Worm (Caenorhabditis elegans) whole organism, L2 larva: ENCODE measurements around the gene mltn-5.
A peak's percentile ranks its signal among the peaks of the same experiment; 100 is the strongest.

Experiments used
- C34F6.9 ChIP-seq: fragments of 150-350 bp; optimal IDR thresholded peaks from 2 replicates; lab custom pipeline; 2014; ENCODE audit warnings: missing biosample characterization, missing genetic modification characterization
- F13H6.1 ChIP-seq: sonication (generic microtip); optimal IDR thresholded peaks from 2 replicates; lab custom pipeline; 2016; ENCODE audit warnings: missing genetic modification characterization, missing compliant biosample characterization
- R02D3.7 ChIP-seq: fragments of 150-350 bp; optimal IDR thresholded peaks from 2 replicates; lab custom pipeline; 2014; ENCODE audit warnings: missing biosample characterization, missing genetic modification characterization
- ZK546.5 ChIP-seq: sonication (generic microtip); optimal IDR thresholded peaks from 2 replicates; lab custom pipeline; 2017; ENCODE audit warnings: missing biosample characterization, missing genetic modification characterization
- alr-1 ChIP-seq: fragments of 150-350 bp; optimal IDR thresholded peaks from 2 replicates; lab custom pipeline; 2014; ENCODE audit warnings: missing biosample characterization, missing genetic modification characterization
- aly-2 ChIP-seq: fragments of 150-350 bp; optimal IDR thresholded peaks from 2 replicates; lab custom pipeline; 2014; ENCODE audit warnings: missing biosample characterization, missing genetic modification characterization
- blmp-1 ChIP-seq: sonication (generic microtip); optimal IDR thresholded peaks from 2 replicates; lab custom pipeline; 2017; ENCODE audit warnings: missing genetic modification characterization, mild to moderate bottlenecking, missing compliant biosample characterization, antibody characterized with exemption, moderate library complexity; ENCODE audit not compliant: insufficient read depth
- ceh-16 ChIP-seq: fragments of 150-350 bp; optimal IDR thresholded peaks from 2 replicates; lab custom pipeline; 2014; ENCODE audit warnings: missing biosample characterization, missing genetic modification characterization
- ceh-82 ChIP-seq: fragments of 150-350 bp; optimal IDR thresholded peaks from 2 replicates; lab custom pipeline; 2014; ENCODE audit warnings: missing biosample characterization, missing genetic modification characterization
- crh-2 ChIP-seq: sonication (generic microtip); optimal IDR thresholded peaks from 2 replicates; lab custom pipeline; 2017; ENCODE audit warnings: missing biosample characterization, missing genetic modification characterization
- dmd-4 ChIP-seq: sonication (generic microtip); optimal IDR thresholded peaks from 2 replicates; lab custom pipeline; 2017; ENCODE audit warnings: missing biosample characterization, missing genetic modification characterization
- egl-27 ChIP-seq: sonication (generic microtip); optimal IDR thresholded peaks from 3 replicates; lab custom pipeline; 2017; ENCODE audit warnings: missing biosample characterization, missing genetic modification reagents, missing genetic modification characterization
- elt-1 ChIP-seq: fragments of 150-350 bp; optimal IDR thresholded peaks from 2 replicates; lab custom pipeline; 2014; ENCODE audit warnings: missing biosample characterization, missing genetic modification characterization
- fos-1 ChIP-seq: fragments of 150-350 bp; optimal IDR thresholded peaks from 2 replicates; lab custom pipeline; 2014; ENCODE audit warnings: missing biosample characterization, missing genetic modification characterization
- gmeb-1 ChIP-seq: fragments of 150-350 bp; optimal IDR thresholded peaks from 2 replicates; lab custom pipeline; 2014; ENCODE audit warnings: missing biosample characterization, missing genetic modification characterization
- lin-13 ChIP-seq: fragments of 150-350 bp; optimal IDR thresholded peaks from 2 replicates; lab custom pipeline; 2014; ENCODE audit warnings: missing biosample characterization, missing genetic modification reagents, missing genetic modification characterization
- lsy-2 ChIP-seq, 2 experiments: fragments of 150-350 bp in 1 of 2; sonication (generic microtip) in 1 of 2; optimal IDR thresholded peaks; 2 replicates each; lab custom pipeline; 2014 to 2017; ENCODE audit warnings: missing biosample characterization in 2 of 2, missing genetic modification characterization in 2 of 2
- mbf-1 ChIP-seq: sonication (generic microtip); optimal IDR thresholded peaks from 2 replicates; lab custom pipeline; 2017; ENCODE audit warnings: missing biosample characterization, missing genetic modification characterization
- nhr-129 ChIP-seq: fragments of 150-350 bp; optimal IDR thresholded peaks from 2 replicates; lab custom pipeline; 2014; ENCODE audit warnings: missing biosample characterization, missing genetic modification characterization
- nhr-21 ChIP-seq: fragments of 150-350 bp; optimal IDR thresholded peaks from 2 replicates; lab custom pipeline; 2014; ENCODE audit warnings: missing biosample characterization, missing genetic modification characterization
- nhr-237 ChIP-seq: fragments of 150-350 bp; optimal IDR thresholded peaks from 2 replicates; lab custom pipeline; 2014; ENCODE audit warnings: missing biosample characterization, missing genetic modification characterization
- nhr-25 ChIP-seq: fragments of 150-350 bp; sonication (generic microtip); optimal IDR thresholded peaks from 3 replicates; lab custom pipeline; 2014; ENCODE audit warnings: missing biosample characterization, missing genetic modification characterization
- nhr-77 ChIP-seq: fragments of 150-350 bp; optimal IDR thresholded peaks from 2 replicates; lab custom pipeline; 2014; ENCODE audit warnings: missing biosample characterization, missing genetic modification characterization
- peb-1 ChIP-seq: fragments of 150-350 bp; optimal IDR thresholded peaks from 2 replicates; lab custom pipeline; 2014; ENCODE audit warnings: missing biosample characterization, missing genetic modification characterization
- skn-1 ChIP-seq: sonication (generic microtip); optimal IDR thresholded peaks from 2 replicates; lab custom pipeline; 2017; ENCODE audit warnings: missing biosample characterization, missing genetic modification characterization
- sma-9 ChIP-seq, 2 experiments: fragments of 150-350 bp in 1 of 2; sonication (generic microtip) in 1 of 2; optimal IDR thresholded peaks; 2 replicates each; lab custom pipeline; 2014 to 2016; ENCODE audit warnings: missing genetic modification characterization in 2 of 2, mild to moderate bottlenecking in 1 of 2, missing biosample characterization in 1 of 2, missing compliant biosample characterization in 1 of 2, missing genetic modification reagents in 1 of 2, moderate library complexity in 1 of 2
- snpc-4 ChIP-seq: fragments of 150-350 bp; optimal IDR thresholded peaks from 2 replicates; lab custom pipeline; 2014; ENCODE audit warnings: missing biosample characterization, missing genetic modification characterization
- unc-39 ChIP-seq: fragments of 150-350 bp; optimal IDR thresholded peaks from 2 replicates; lab custom pipeline; 2014; ENCODE audit warnings: missing biosample characterization, missing genetic modification characterization
- zag-1 ChIP-seq: fragments of 150-350 bp; optimal IDR thresholded peaks from 2 replicates; lab custom pipeline; 2014; ENCODE audit warnings: missing biosample characterization, missing genetic modification characterization
- ztf-11 ChIP-seq: sonication (generic microtip); optimal IDR thresholded peaks from 2 replicates; lab custom pipeline; 2017; ENCODE audit warnings: missing biosample characterization, missing genetic modification characterization
- ztf-4 ChIP-seq: fragments of 150-350 bp; optimal IDR thresholded peaks from 2 replicates; lab custom pipeline; 2014; ENCODE audit warnings: missing biosample characterization, missing genetic modification characterization

mltn-5 gene

DNA sequence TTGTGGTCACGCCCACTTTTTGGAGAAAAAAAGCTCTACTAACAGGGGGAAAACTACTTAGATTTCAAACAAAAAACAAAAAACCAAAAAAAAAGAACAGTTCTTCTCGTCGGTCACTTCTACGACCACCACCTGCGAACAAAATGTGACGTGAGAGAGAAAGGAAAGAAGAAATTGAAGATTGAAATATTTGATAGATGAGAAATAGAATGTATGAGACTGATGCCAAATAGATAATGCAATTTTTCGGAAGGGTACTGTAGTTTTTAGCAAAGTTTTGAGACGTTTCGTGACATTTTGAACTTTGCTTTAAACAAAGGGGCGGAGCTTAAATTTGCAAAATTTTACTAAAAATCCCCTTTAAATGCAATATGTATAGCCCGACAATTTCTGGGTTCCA, 30.0 kb downstream of the mltn-5 start:
- TF ChIP-seq ceh-82 (tag; lab: Kevin White, UChicago) (no peak), sma-9 (GFP tag; optimal IDR thresholded peaks at IDR 0.05; lab: Kevin White, UChicago) (peak; percentile 3), sma-9 (tag; optimal IDR thresholded peaks at IDR 0.05; lab: Kevin White, UChicago) (no peak), blmp-1 (tag; lab: Kevin White, UChicago) (peak; percentile 1), C34F6.9 (no peak), ztf-4 (tag; lab: Kevin White, UChicago) (no peak), lsy-2 (tag; optimal IDR thresholded peaks at IDR 0.05; lab: Kevin White, UChicago) (peak in 1 of 2 experiments; percentile 57), fos-1 (peak; percentile 55)

DNA sequence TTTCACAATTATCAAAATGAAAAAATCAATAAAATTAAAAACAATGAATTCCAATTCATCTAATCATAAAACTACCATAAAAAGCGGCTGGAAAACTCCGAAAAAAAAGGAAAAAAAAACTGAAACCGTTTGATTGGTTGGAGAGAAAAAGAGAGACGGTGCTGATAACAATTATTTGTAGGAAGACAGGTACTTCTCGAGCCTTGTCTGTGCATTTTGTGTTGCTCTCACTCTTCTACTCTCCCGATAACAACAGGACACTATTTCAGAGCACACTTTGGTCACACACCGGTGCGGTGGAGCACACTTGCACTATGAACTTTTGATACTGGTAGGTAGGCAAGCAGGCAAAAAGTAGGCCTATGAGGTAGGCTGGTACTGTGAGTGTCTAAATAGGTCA, 31.5 kb downstream of the mltn-5 start:
- TF ChIP-seq aly-2 (tag; lab: Kevin White, UChicago) (no peak), peb-1 (tag; lab: Kevin White, UChicago) (no peak), egl-27 (tag; lab: Kevin White, UChicago) (no peak), ztf-11 (tag; lab: Kevin White, UChicago) (no peak), fos-1 (peak; percentile 59), gmeb-1 (tag; lab: Kevin White, UChicago) (peak; percentile 38), crh-2 (tag; lab: Kevin White, UChicago) (peak; percentile 29), F13H6.1 (tag; lab: Kevin White, UChicago) (no peak), sma-9 (GFP tag; optimal IDR thresholded peaks at IDR 0.05; lab: Kevin White, UChicago) (peak; percentile 20), sma-9 (tag; optimal IDR thresholded peaks at IDR 0.05; lab: Kevin White, UChicago) (no peak), nhr-129 (tag; lab: Kevin White, UChicago) (peak; percentile 8), mbf-1 (tag; lab: Kevin White, UChicago) (no peak)

DNA sequence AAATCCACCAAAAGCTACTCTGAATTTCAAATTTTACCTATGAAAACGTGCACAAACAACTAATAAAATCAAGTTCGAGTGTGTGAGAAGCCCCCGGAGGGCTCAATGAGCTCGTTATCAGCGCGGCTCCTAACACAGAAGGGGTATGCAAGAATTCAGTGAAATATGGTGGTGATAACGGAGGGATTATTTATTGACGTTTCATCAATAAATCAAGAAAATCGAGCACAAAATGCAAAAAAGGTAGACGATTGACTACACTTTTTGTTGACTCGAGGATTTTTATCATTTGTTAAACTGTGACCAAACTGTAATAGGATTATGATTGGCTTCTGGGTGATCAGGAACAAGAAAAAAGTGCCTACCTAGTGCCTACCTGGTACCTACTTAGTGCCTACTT, 32.4 kb downstream of the mltn-5 start, which contains the start of gene zip-3:
TSS of gene zip-3 (minus strand) at position 21 of the 400 bp plus-strand sequence.
- TF ChIP-seq gmeb-1 (tag; lab: Kevin White, UChicago) (peak; percentile 3), sma-9 (GFP tag; optimal IDR thresholded peaks at IDR 0.05; lab: Kevin White, UChicago) (peak; percentile 64), sma-9 (tag; optimal IDR thresholded peaks at IDR 0.05; lab: Kevin White, UChicago) (no peak), skn-1 (tag; lab: Kevin White, UChicago) (no peak)

DNA sequence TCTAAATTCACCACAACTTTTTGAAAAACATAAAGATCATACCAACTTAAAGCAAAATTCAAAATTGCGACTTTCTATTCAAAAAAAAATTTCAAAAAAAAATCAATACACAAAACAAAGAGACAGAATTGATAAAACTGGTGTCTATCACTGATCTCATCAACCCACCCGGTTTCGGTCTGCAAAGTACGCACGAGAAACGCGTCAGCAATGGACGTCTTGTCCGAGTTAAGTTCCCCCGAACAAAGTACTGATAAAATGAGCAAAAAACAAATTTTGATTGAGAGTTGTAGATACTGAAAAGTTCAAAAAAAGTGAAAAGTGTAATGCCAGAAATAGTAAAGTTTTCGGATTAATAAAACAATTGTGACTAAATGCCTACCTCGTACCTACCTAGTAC, 33.4 kb downstream of the mltn-5 start:
- TF ChIP-seq nhr-25 (tag; lab: Kevin White, UChicago): no peak
- no peak for TF ChIP-seq ZK546.5 (tag; lab: Kevin White, UChicago)
- TF ChIP-seq alr-1 (tag; lab: Kevin White, UChicago): no peak
- TF ChIP-seq lsy-2 (tag; optimal IDR thresholded peaks at IDR 0.05; lab: Kevin White, UChicago): peak in 1 of 2 experiments; percentile 11
- peak; percentile 10 for TF ChIP-seq sma-9 (GFP tag; optimal IDR thresholded peaks at IDR 0.05; lab: Kevin White, UChicago)
- no peak for TF ChIP-seq sma-9 (tag; optimal IDR thresholded peaks at IDR 0.05; lab: Kevin White, UChicago)

DNA sequence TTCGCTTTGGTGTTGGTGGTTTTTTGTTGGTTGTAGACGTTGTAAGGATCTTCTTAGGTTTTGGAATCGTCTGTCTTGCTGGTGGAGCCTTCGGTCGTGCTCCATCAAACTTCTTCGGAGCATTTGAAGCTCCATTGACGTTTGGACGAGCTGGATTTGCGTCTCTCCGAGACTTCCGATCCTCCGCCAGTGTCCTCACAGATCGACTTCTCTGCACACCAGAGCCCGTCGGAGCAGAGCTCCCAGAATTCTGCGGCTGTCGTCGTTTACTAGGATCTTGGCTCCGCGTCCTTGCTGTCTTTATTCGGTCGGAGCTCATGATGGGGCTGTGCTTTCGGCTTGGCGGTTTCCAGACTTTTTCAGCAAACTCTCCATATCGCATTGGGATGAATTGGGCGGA, 36.6 kb downstream of the mltn-5 start:
- TF ChIP-seq ZK546.5 (tag; lab: Kevin White, UChicago) (no peak), ztf-4 (tag; lab: Kevin White, UChicago) (no peak), alr-1 (tag; lab: Kevin White, UChicago) (no peak), nhr-77 (tag; lab: Kevin White, UChicago) (no peak), nhr-237 (no peak), ceh-16 (tag; lab: Kevin White, UChicago) (no peak), unc-39 (tag; lab: Kevin White, UChicago) (no peak), sma-9 (GFP tag; optimal IDR thresholded peaks at IDR 0.05; lab: Kevin White, UChicago) (no peak), sma-9 (tag; optimal IDR thresholded peaks at IDR 0.05; lab: Kevin White, UChicago) (no peak), elt-1 (no peak), nhr-129 (tag; lab: Kevin White, UChicago) (no peak), blmp-1 (tag; lab: Kevin White, UChicago) (no peak), crh-2 (tag; lab: Kevin White, UChicago) (no peak), R02D3.7 (tag; lab: Kevin White, UChicago) (no peak), lin-13 (GFP tag; lab: Kevin White, UChicago) (no peak), nhr-25 (tag; lab: Kevin White, UChicago) (no peak), dmd-4 (tag; lab: Kevin White, UChicago) (no peak), peb-1 (tag; lab: Kevin White, UChicago) (no peak), egl-27 (tag; lab: Kevin White, UChicago) (no peak), nhr-21 (no peak), lsy-2 (tag; optimal IDR thresholded peaks at IDR 0.05; lab: Kevin White, UChicago) (no peak)

DNA sequence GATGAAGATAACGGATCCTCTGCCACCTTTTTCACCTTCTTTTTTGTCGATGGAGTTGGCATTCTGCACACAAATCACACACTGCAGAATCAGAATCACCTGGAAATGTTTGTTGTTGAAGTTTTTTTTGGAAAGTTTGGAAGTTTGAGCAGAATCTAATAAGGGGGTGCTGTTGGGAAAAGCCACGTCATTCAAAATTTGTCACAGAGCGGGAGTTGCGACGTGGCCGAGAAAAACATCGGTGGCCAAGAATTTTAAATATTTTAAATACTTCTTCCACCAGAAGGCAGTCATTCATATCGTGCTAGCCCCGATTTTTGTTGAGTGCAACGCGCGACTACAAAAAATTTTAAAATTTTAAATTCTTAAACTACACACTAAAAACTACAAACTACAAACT, 37.3 kb downstream of the mltn-5 start, which contains the start of gene rpi-1:
TSS of gene rpi-1 (minus strand) at position 101 of the 400 bp plus-strand sequence.
- TF ChIP-seq nhr-21 (no peak), ceh-82 (tag; lab: Kevin White, UChicago) (no peak), elt-1 (no peak), zag-1 (no peak), fos-1 (no peak), snpc-4 (tag; lab: Kevin White, UChicago) (no peak), ceh-16 (tag; lab: Kevin White, UChicago) (no peak), ZK546.5 (tag; lab: Kevin White, UChicago) (no peak), ztf-11 (tag; lab: Kevin White, UChicago) (no peak)
